Worm (Caenorhabditis elegans) whole organism, dauer: ENCODE results near the gene nhr-117.

Source experiments
- unc-62 ChIP-seq: sonication (generic microtip); optimal IDR thresholded peaks from 2 replicates; lab custom pipeline; 2017; ENCODE audit warnings: missing biosample characterization, missing genetic modification reagents, missing genetic modification characterization

The nhr-117 gene

DNA sequence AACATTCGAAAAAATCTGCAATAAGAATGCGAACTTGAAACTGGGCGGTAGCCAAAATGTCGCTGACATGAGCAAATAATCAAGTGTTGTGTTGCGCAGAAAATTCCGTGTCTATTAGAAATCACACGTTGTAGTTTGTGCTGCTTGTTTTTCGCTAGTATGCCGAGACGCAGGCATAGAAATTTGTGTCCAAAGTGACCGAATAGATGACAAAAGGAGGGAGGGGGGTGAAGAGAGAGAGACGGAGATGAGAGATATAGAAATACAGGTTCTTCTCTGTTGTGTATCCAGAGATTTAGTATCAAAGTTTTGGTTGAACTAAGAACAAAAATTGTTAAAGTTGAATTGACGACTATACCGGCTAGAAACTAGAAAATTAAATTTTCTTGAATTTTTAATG is 5.9 kb upstream of the nhr-117 start:
- no peak for TF ChIP-seq unc-62 (GFP tag; lab: Kevin White, UChicago)

DNA sequence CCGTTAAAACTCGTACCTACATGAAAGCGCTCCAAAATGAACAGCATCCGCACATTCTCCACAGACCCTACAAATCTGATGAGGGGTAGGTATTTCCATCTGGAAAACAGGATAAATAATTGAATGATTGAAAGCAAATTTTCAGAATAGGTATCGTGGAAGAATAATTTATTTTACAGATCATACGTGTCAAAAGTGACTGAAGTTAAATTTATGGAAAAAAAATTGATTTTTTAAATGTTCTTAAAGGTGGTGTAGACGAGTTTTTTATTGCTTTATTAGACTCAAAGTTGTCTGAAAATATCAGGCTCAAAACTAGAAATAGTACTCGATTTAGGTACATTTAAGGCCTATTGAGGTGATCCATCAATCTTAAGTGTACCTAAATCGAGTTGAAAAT is 5.4 kb upstream of the nhr-117 start, which contains the start of gene nhr-237:
Gene nhr-237 (minus strand): TSS at position 101 of the 400 bp plus-strand sequence.
- TF ChIP-seq unc-62 (GFP tag; lab: Kevin White, UChicago), result no peak

ce11 chrV:1624340-1624739 is 3.0 kb upstream of the nhr-117 start, which contains the start of gene nhr-110:
nhr-110 (minus strand) TSS chrV:1624440.
- no peak for TF ChIP-seq unc-62 (GFP tag; lab: Kevin White, UChicago)

DNA sequence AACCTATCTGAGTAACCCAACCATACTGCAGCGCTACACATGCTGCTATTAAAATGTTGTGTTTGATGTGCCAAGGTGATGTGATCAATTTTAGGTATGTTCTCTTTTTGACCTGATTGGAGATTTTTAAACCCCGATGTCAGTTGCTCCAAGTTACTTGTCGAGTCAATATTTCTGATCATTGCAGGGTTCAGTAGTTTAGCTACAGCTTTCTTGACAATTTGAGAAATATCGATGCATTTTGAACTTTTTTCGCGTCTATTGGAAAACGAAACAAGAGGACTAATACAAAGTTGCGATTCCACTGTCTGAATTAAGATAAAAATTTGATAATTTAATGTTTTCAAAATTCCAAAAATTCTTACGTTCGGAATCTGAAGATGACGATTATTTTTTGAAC is 2.1 kb upstream of the nhr-117 start:
- TF ChIP-seq unc-62 (GFP tag; lab: Kevin White, UChicago), result no peak

DNA sequence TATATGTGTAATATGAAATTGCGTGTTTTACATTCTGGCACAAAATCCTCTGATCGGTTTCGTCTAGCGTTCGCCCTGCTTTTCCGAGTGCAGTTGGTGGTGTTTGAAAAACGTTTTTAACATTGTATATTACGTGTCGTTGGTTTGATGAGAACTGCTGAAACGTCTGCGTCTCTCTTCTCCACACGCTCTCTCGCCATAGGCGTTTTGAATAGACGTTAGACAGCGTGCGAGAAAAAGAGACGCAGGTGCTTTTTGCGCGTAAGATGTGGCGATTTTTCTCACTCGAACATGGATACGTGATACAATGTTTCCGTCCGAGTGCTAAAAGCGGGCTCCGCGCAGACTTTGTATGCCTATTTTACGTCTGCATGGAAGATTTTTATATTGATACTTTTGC is 783 bp downstream of the nhr-117 start:
- no peak for TF ChIP-seq unc-62 (GFP tag; lab: Kevin White, UChicago)

DNA sequence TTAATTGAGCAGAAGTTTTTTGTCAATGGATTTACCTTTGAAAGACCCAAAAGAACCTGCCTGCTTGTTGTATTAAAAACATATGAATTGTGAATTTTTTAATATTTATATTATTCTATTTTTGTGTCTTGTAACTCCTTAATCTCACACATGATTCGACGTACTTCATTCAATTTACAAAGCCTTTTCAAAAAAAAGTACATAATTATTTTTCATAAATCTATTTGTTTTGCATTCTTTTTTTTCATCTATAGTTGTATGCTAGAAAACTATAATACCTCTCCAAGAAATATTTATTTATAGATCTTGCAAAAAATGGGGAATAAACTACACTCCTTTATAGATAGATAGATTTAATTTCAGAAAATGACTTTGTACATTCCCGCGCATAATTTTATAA is 2.6 kb downstream of the nhr-117 start, which contains the start of gene nhr-179:
Gene nhr-179 (minus strand): TSS at position 101 of the 400 bp plus-strand sequence.
- TF ChIP-seq unc-62 (GFP tag; lab: Kevin White, UChicago), result no peak

DNA sequence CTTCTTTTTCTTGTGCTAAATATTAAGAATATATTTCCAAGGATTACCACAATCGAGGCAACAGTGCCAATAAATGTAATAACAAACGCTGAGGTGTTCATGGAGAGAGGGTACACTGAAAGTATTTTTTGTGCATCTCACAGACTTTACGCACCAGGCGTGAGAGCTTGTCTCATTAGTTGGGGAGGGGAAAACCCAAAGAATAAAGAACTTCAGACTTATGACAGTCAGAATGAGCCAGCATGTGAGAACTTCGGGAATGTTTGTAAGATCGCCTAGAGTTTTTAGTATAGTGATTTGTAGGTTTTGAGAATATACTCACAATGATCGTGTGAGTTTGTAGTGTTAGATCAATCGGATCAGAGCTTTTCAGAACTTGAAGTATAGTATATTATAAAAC is 6.6 kb downstream of the nhr-117 start, which contains the start of gene srbc-41:
Gene srbc-41 (minus strand): TSS at position 101 of the 400 bp plus-strand sequence.
- TF ChIP-seq unc-62 (GFP tag; lab: Kevin White, UChicago), result no peak

DNA sequence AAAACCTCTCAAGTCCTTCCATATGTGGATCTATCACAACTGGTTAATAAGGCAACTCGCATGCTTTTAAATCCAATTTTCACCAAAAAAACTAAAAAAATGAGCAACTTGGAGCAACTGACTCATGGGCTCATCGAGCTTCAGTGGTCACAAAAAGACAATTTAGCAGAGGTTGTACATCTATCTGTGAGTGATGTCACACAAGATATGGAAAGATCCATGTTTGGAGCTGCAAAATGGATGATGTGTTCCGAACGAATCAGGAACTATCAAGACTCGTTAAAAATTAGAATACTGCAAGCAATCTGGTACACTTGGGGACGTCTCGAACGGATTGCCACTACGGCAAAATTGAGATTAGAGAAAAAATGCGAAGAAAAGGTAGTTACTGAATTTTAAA is 9.8 kb downstream of the nhr-117 start:
- TF ChIP-seq unc-62 (GFP tag; lab: Kevin White, UChicago), result no peak

ce11 chrV:1610097-1610496 is 11.2 kb downstream of the nhr-117 start, which contains the start of gene nhr-177:
nhr-177 (plus strand) TSS chrV:1610263.
- TF ChIP-seq unc-62 (GFP tag; lab: Kevin White, UChicago), result no peak

DNA sequence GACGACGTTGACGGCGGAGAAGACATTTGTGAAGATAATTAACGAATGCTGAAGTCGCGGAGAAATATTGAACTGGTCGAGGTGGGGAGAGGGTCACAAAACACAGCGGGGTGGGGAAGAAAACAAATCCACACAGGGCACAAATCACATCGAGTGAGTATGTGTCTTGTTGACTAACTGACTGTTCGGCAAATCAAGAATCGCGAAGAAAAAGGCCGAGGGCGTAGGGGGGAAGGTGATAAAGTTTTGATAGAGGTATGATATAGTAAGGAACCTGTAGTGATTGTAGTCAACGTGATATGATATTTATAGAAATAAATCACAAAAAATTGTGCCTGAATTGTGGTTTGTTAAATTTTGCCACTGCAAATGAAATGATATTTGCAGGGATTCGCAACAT is 13.5 kb downstream of the nhr-117 start, which contains the start of gene nhr-178:
Gene nhr-178 (minus strand): TSS at position 164 of the 400 bp plus-strand sequence.
- no peak for TF ChIP-seq unc-62 (GFP tag; lab: Kevin White, UChicago)

DNA sequence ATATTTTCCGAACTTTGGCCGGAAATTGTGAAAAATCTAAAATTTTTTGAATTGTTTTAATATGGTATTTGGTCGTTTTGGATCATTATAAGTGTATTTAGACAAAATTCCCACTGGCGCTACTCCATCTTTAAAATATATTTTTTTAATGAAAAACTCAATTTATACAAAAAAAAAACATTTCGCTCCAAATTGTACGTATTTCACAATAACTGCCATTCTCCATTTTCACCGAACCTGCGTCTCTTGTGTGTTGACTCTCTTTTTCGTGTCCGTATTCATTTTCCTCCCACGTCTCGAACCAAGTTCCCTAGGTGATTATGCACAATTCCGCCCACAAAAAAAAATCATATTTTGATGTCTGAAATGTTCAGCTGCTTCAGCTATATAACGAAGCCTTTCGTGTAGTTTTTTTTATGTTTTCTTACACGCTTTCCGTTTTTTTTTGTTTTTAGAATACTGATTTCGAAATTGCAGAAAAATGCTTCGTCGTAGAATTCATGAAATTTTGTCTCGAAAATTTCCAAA is 20.7 kb downstream of the nhr-117 start, which contains the start of gene F16B4.2:
Gene F16B4.2 (plus strand): TSS at position 478 of the 528 bp plus-strand sequence.
- TF ChIP-seq unc-62 (GFP tag; lab: Kevin White, UChicago), result no peak

DNA sequence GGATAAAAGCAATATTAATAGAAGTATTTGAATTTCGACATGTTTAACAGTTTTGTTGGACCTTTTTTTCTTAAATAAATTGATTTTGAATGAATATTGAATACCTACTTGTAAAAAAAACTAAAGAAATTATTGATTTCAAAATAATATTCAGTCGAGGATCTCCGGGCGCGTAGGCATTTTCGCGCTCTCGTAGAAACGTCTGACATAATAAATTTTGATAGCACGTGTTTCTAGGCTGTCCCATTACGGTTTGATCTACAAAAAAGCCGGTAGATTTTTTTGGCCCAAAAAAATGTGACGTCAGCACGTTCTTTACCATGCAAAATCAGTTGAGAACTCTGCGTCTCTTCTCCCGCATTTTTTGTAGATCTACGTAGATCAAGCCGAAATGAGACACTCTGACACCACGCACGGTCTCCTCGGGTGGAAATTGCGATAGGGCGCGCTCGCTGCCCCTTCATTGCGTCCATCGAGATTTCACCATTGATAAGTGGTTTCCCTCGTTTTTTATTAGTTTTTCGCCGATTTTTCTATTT is 26.7 kb downstream of the nhr-117 start:
- no peak for TF ChIP-seq unc-62 (GFP tag; lab: Kevin White, UChicago)

ce11 chrV:1593799-1594420 is 27.4 kb downstream of the nhr-117 start, which contains the start of gene F16B4.4:
F16B4.4 (plus strand) TSS chrV:1594019.
- TF ChIP-seq unc-62 (GFP tag; lab: Kevin White, UChicago), result no peak

DNA sequence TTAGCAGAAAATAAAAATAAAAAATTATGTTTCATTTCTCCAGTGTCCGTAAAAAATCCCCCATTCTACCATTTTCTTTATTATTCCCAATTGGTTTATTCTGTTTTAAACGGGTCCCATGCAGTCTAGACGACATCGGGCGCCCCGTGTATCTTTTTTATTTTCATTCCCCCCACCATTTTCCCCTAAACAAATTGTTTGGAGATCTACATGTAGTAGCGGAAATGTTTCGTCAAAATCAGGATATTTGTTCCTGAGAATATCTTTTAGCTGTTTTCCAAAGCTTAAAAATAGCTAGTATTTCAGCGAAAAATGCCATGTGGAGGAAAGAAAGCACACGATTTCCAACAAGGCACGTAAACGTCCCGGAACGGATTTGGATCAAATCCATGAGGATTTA is 33.2 kb downstream of the nhr-117 start, which contains the start of gene F16B4.5:
Gene F16B4.5 (plus strand): TSS at position 301 of the 400 bp plus-strand sequence.
- no peak for TF ChIP-seq unc-62 (GFP tag; lab: Kevin White, UChicago)

DNA sequence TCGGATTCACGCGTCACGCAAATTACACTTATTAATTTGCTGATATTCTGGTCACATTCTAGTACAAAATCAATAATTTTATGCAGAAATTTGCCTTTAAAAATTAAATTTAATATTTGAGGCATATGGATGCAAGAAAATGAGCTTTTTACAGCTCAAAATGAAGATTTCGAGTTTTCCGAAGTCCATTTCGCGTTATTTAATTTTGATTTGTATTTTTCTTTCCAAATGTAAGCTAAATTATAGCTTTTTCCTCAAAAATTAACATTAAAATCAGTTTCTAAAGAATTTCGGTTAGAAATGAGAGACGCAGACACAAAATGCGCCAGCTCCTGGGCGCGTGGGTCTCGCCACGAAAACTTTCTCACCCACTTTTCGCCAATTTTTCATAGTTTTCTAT is 34.4 kb downstream of the nhr-117 start, which contains the start of gene F16B4.6:
Gene F16B4.6 (plus strand): TSS at position 301 of the 400 bp plus-strand sequence.
- TF ChIP-seq unc-62 (GFP tag; lab: Kevin White, UChicago), result no peak

ce11 chrV:1585411-1585810 is 35.9 kb downstream of the nhr-117 start, which contains the start of gene F16B4.7:
F16B4.7 (plus strand) TSS chrV:1585711.
- TF ChIP-seq unc-62 (GFP tag; lab: Kevin White, UChicago), result no peak
